Fruit fly (Drosophila melanogaster) whole organism, embryonic: ENCODE measurements around the gene Sf3b1.

Source experiments
- B-H1 ChIP-seq: fragments of 200-800 bp; sonication (Bioruptor generic); IDR thresholded peaks from 3 replicates; pipeline ENCODE4 v1.3.6; 2022; ENCODE audit warnings: missing biosample characterization, missing genetic modification characterization
- CG10654 ChIP-seq: fragments of 200-800 bp; sonication (Bioruptor generic); optimal IDR thresholded peaks from 2 replicates; lab custom pipeline; 2016; ENCODE audit warnings: missing biosample characterization, missing genetic modification characterization
- CG10979 ChIP-seq: fragments of 200-800 bp; sonication (Bioruptor generic); optimal IDR thresholded peaks from 2 replicates; lab custom pipeline; 2018; ENCODE audit warnings: missing biosample characterization, mild to moderate bottlenecking, missing genetic modification characterization, moderate library complexity
- CG13287 ChIP-seq: fragments of 200-800 bp; sonication (Bioruptor generic); IDR thresholded peaks from 2 replicates; pipeline ENCODE4 v1.3.6; 2022; ENCODE audit warnings: missing biosample characterization, missing genetic modification characterization; ENCODE audit not compliant: partially characterized antibody
- CG15601 ChIP-seq: fragments of 200-800 bp; sonication (Bioruptor generic); optimal IDR thresholded peaks from 3 replicates; lab custom pipeline; 2019; ENCODE audit warnings: missing biosample characterization, mild to moderate bottlenecking, missing genetic modification characterization, moderate library complexity
- CG16813 ChIP-seq: fragments of 200-800 bp; sonication (Bioruptor generic); IDR thresholded peaks from 3 replicates; pipeline ENCODE4 v1.3.6; 2022; ENCODE audit warnings: missing biosample characterization, missing genetic modification characterization; ENCODE audit not compliant: partially characterized antibody
- CG17186 ChIP-seq: fragments of 200-800 bp; sonication (Bioruptor generic); optimal IDR thresholded peaks from 3 replicates; lab custom pipeline; 2017; ENCODE audit warnings: missing biosample characterization, missing genetic modification reagents, missing genetic modification characterization
- CG17612 ChIP-seq: fragments of 200-800 bp; sonication (Bioruptor generic); IDR thresholded peaks from 2 replicates; pipeline ENCODE4 v1.3.6; 2022; ENCODE audit warnings: missing biosample characterization, missing genetic modification characterization
- CG18619 ChIP-seq: fragments of 200-800 bp; sonication (Bioruptor generic); optimal IDR thresholded peaks from 3 replicates; lab custom pipeline; 2017; ENCODE audit warnings: missing biosample characterization, mild to moderate bottlenecking, missing genetic modification characterization
- CG2116 ChIP-seq: fragments of 200-800 bp; sonication (Bioruptor generic); optimal IDR thresholded peaks from 3 replicates; lab custom pipeline; 2018; ENCODE audit warnings: missing biosample characterization, mild to moderate bottlenecking, missing genetic modification characterization
- CG2875 ChIP-seq: fragments of 200-800 bp; sonication (Bioruptor generic); optimal IDR thresholded peaks from 2 replicates; lab custom pipeline; 2017; ENCODE audit warnings: missing biosample characterization, mild to moderate bottlenecking, missing genetic modification characterization, missing genetic modification reagents
- CG3065 ChIP-seq: fragments of 200-800 bp; sonication (Bioruptor generic); optimal IDR thresholded peaks from 2 replicates; lab custom pipeline; 2016; ENCODE audit warnings: missing biosample characterization, missing genetic modification characterization
- CG31365 ChIP-seq: fragments of 200-800 bp; sonication (Bioruptor generic); optimal IDR thresholded peaks from 2 replicates; lab custom pipeline; 2018; ENCODE audit warnings: missing biosample characterization, mild to moderate bottlenecking, missing genetic modification characterization
- CG42726 ChIP-seq: fragments of 200-800 bp; sonication (Bioruptor generic); IDR thresholded peaks from 2 replicates; pipeline ENCODE4 v1.3.6; 2022; ENCODE audit warnings: missing biosample characterization, missing genetic modification characterization; ENCODE audit not compliant: partially characterized antibody
- CG4404 ChIP-seq: fragments of 200-800 bp; sonication (Bioruptor generic); IDR thresholded peaks from 2 replicates; pipeline ENCODE4 v1.3.6; 2022; ENCODE audit warnings: missing biosample characterization, missing genetic modification characterization
- CG7786 ChIP-seq: fragments of 200-800 bp; sonication (Bioruptor generic); optimal IDR thresholded peaks from 2 replicates; lab custom pipeline; 2016; ENCODE audit warnings: missing biosample characterization, missing genetic modification characterization
- CG8290 ChIP-seq, 3 experiments: fragments of 200-800 bp; sonication (Bioruptor generic); optimal IDR thresholded peaks; 2 replicates each; lab custom pipeline; 2016 to 2019; ENCODE audit warnings: missing biosample characterization in 3 of 3, missing genetic modification characterization in 3 of 3, mild to moderate bottlenecking in 2 of 3, moderate library complexity in 1 of 3
- CG8359 ChIP-seq: fragments of 200-800 bp; sonication (Bioruptor generic); optimal IDR thresholded peaks from 2 replicates; lab custom pipeline; 2017; ENCODE audit warnings: missing biosample characterization, mild to moderate bottlenecking, missing genetic modification characterization, borderline replicate concordance
- CG9437 ChIP-seq: fragments of 200-800 bp; sonication (Bioruptor generic); optimal IDR thresholded peaks from 2 replicates; lab custom pipeline; 2018; ENCODE audit warnings: missing biosample characterization, mild to moderate bottlenecking, missing genetic modification characterization
- Dref ChIP-seq: fragments of 200-800 bp; sonication (Bioruptor generic); IDR thresholded peaks from 2 replicates; pipeline ENCODE4 v1.3.6; 2022; ENCODE audit warnings: missing biosample characterization, missing genetic modification characterization
- Ets65A ChIP-seq: fragments of 200-800 bp; sonication (Bioruptor generic); peaks from one replicate; lab custom pipeline; 2016; ENCODE audit warnings: missing biosample characterization, missing genetic modification characterization
- Fer2 ChIP-seq: fragments of 200-800 bp; sonication (Bioruptor generic); optimal IDR thresholded peaks from 2 replicates; lab custom pipeline; 2018; ENCODE audit warnings: missing biosample characterization, mild to moderate bottlenecking, missing genetic modification characterization, moderate library complexity
- GATAe ChIP-seq: fragments of 200-800 bp; sonication (Bioruptor generic); conservative IDR thresholded peaks from 2 replicates; pipeline ENCODE4 v1.3.6; 2022; ENCODE audit warnings: missing biosample characterization, missing genetic modification characterization
- Gsc ChIP-seq: fragments of 200-800 bp; sonication (Bioruptor generic); IDR thresholded peaks from 2 replicates; pipeline ENCODE4 v1.3.6; 2022; ENCODE audit warnings: missing biosample characterization, missing genetic modification characterization
- HLH3B ChIP-seq: fragments of 200-800 bp; sonication (Bioruptor generic); IDR thresholded peaks from 2 replicates; pipeline ENCODE4 v1.3.6; 2022; ENCODE audit warnings: missing biosample characterization, missing genetic modification characterization
- HLH54F ChIP-seq: fragments of 200-800 bp; sonication (Bioruptor generic); optimal IDR thresholded peaks from 3 replicates; lab custom pipeline; 2016; ENCODE audit warnings: missing biosample characterization, missing genetic modification characterization
- MESR4 ChIP-seq: fragments of 200-800 bp; sonication (Bioruptor generic); optimal IDR thresholded peaks from 2 replicates; lab custom pipeline; 2018; ENCODE audit warnings: missing biosample characterization, mild to moderate bottlenecking, missing genetic modification characterization, moderate library complexity
- Oaz ChIP-seq: fragments of 200-800 bp; sonication (Bioruptor generic); IDR thresholded peaks from 2 replicates; pipeline ENCODE4 v1.3.6; 2022; ENCODE audit warnings: missing biosample characterization, missing genetic modification characterization
- Oli ChIP-seq: fragments of 200-800 bp; sonication (Bioruptor generic); optimal IDR thresholded peaks from 2 replicates; lab custom pipeline; 2018; ENCODE audit warnings: missing biosample characterization, mild to moderate bottlenecking, missing genetic modification characterization, moderate library complexity
- Xbp1 ChIP-seq: fragments of 200-800 bp; sonication (Bioruptor generic); optimal IDR thresholded peaks from 3 replicates; lab custom pipeline; 2016; ENCODE audit warnings: missing biosample characterization, mild to moderate bottlenecking, missing genetic modification characterization
- Xrp1 ChIP-seq: fragments of 200-800 bp; sonication (Bioruptor generic); IDR thresholded peaks from 2 replicates; pipeline ENCODE4 v1.3.6; 2022; ENCODE audit warnings: missing biosample characterization, missing genetic modification characterization
- bowl ChIP-seq: fragments of 200-800 bp; sonication (Bioruptor generic); IDR thresholded peaks from 2 replicates; pipeline ENCODE4 v1.3.6; 2022; ENCODE audit warnings: missing biosample characterization, missing genetic modification characterization
- eyg ChIP-seq: fragments of 200-800 bp; sonication (Bioruptor generic); optimal IDR thresholded peaks from 3 replicates; lab custom pipeline; 2016; ENCODE audit warnings: missing biosample characterization, missing genetic modification characterization
- fd64A ChIP-seq: fragments of 200-800 bp; sonication (Bioruptor generic); optimal IDR thresholded peaks from 3 replicates; lab custom pipeline; 2018; ENCODE audit warnings: missing biosample characterization, mild to moderate bottlenecking, missing genetic modification characterization
- grau ChIP-seq: fragments of 200-800 bp; optimal IDR thresholded peaks from 3 replicates; lab custom pipeline; 2019; ENCODE audit warnings: missing biosample characterization, mild to moderate bottlenecking, missing genetic modification characterization, moderate library complexity
- grn ChIP-seq: fragments of 200-800 bp; sonication (Bioruptor generic); optimal IDR thresholded peaks from 3 replicates; lab custom pipeline; 2017; ENCODE audit warnings: missing biosample characterization, missing genetic modification characterization
- hkb ChIP-seq, 2 experiments: fragments of 200-800 bp in 1 of 2; fragments of >200 bp in 1 of 2; sonication (Bioruptor generic) in 1 of 2; IDR thresholded peaks in 1 of 2; optimal IDR thresholded peaks in 1 of 2; 2 replicates each; pipeline versions ENCODE4 v1.3.6 to Lab custom; 2017 to 2022; ENCODE audit warnings: missing biosample characterization in 1 of 2, missing genetic modification characterization in 1 of 2
- jing ChIP-seq: fragments of 200-800 bp; sonication (Bioruptor generic); optimal IDR thresholded peaks from 2 replicates; lab custom pipeline; 2018; ENCODE audit warnings: missing biosample characterization, mild to moderate bottlenecking, missing genetic modification characterization
- lola ChIP-seq, 3 experiments: fragments of >200 bp in 2 of 3; fragments of 200-800 bp in 1 of 3; sonication (Bioruptor generic) in 1 of 3; optimal IDR thresholded peaks; 2 replicates each; lab custom pipeline; 2017 to 2019; ENCODE audit warnings: missing biosample characterization in 3 of 3, missing genetic modification characterization in 3 of 3, mild to moderate bottlenecking in 1 of 3, moderate library complexity in 1 of 3
- nerfin-1 ChIP-seq: fragments of 200-800 bp; sonication (Bioruptor generic); optimal IDR thresholded peaks from 3 replicates; lab custom pipeline; 2019; ENCODE audit warnings: missing biosample characterization, mild to moderate bottlenecking, missing genetic modification characterization, moderate library complexity
- oc ChIP-seq: fragments of 200-800 bp; sonication (Bioruptor generic); optimal IDR thresholded peaks from 2 replicates; lab custom pipeline; 2018; ENCODE audit warnings: missing biosample characterization, mild to moderate bottlenecking, missing genetic modification characterization, moderate library complexity
- org-1 ChIP-seq: fragments of 200-800 bp; sonication (Bioruptor generic); optimal IDR thresholded peaks from 2 replicates; lab custom pipeline; 2017; ENCODE audit warnings: missing biosample characterization, missing genetic modification characterization
- phol ChIP-seq: fragments of 200-800 bp; sonication (Bioruptor generic); optimal IDR thresholded peaks from 3 replicates; lab custom pipeline; 2018; ENCODE audit warnings: missing biosample characterization, mild to moderate bottlenecking, missing genetic modification characterization, moderate library complexity
- prd ChIP-seq, 3 experiments: fragments of >200 bp in 2 of 3; fragments of 200-800 bp in 1 of 3; sonication (Bioruptor generic) in 1 of 3; optimal IDR thresholded peaks in 2 of 3; IDR thresholded peaks in 1 of 3; 2 replicates in 2 of 3; 3 replicates in 1 of 3; pipeline versions ENCODE4 v1.3.6 to Lab custom; 2017 to 2022; ENCODE audit warnings: missing biosample characterization in 1 of 3, missing genetic modification characterization in 1 of 3
- repo ChIP-seq: fragments of 200-800 bp; sonication (Bioruptor generic); optimal IDR thresholded peaks from 2 replicates; lab custom pipeline; 2016; ENCODE audit warnings: missing biosample characterization, missing genetic modification characterization
- sisA ChIP-seq: fragments of 200-800 bp; sonication (Bioruptor generic); IDR thresholded peaks from 2 replicates; pipeline ENCODE4 v1.3.6; 2022; ENCODE audit warnings: missing biosample characterization, missing genetic modification characterization
- tgo ChIP-seq: fragments of 200-800 bp; sonication (Bioruptor generic); IDR thresholded peaks from 3 replicates; pipeline ENCODE4 v1.3.6; 2022; ENCODE audit warnings: missing biosample characterization, missing genetic modification characterization
- unpg ChIP-seq: fragments of 200-800 bp; sonication (Bioruptor generic); optimal IDR thresholded peaks from 3 replicates; lab custom pipeline; 2018; ENCODE audit warnings: missing biosample characterization, mild to moderate bottlenecking, missing genetic modification characterization, moderate library complexity

Gene Sf3b1

dm6 chr2L:522752-523151 is 45.4 kb upstream of the Sf3b1 start (continued):
- TF ChIP-seq CG8290 (GFP tag; optimal IDR thresholded peaks at IDR 0.05; lab: Kevin White, UChicago) (no peak), CG8290 (tag; optimal IDR thresholded peaks at IDR 0.05; lab: Kevin White, UChicago) (no peak), GATAe (peak; percentile 40; the same call in 1 of the 2 replicates), Gsc (GFP tag; lab: Robert Waterston, UW) (0 out of 2 replicates have a peak, but pooled peaks have one; percentile 40), CG2875 (GFP tag; lab: Kevin White, UChicago) (peak; percentile 55), Xrp1 (peak; percentile 75), CG10654 (GFP tag; lab: Kevin White, UChicago) (peak; percentile 5), lola (GFP tag; optimal IDR thresholded peaks at IDR 0.05; lab: Kevin White, UChicago) (peak in 1 of 3 experiments; percentile 66), Oli (peak; percentile 58), CG17612 (GFP tag; lab: Robert Waterston, UW) (no peak), CG31365 (tag; lab: Kevin White, UChicago) (no peak), repo (GFP tag; lab: Kevin White, UChicago) (no peak), hkb (optimal IDR thresholded peaks at IDR 0.05; lab: Kevin White, UChicago) (no peak), hkb (GFP tag; IDR thresholded peaks at IDR 0.05; lab: Robert Waterston, UW) (peak; percentile 56), CG9437 (GFP tag; lab: Kevin White, UChicago) (peak; percentile 32), MESR4 (no peak), CG17186 (no peak), tgo (GFP tag; lab: Robert Waterston, UW) (peak; percentile 60; the same call in 2 of the 3 replicates), org-1 (GFP tag; lab: Kevin White, UChicago) (peak; percentile 22), CG2116 (GFP tag; lab: Kevin White, UChicago) (peak; percentile 2), Oaz (GFP tag; lab: Robert Waterston, UW) (0 out of 2 replicates have a peak, but pooled peaks have one; percentile 15), HLH54F (peak; percentile 25), CG4404 (peak; percentile 53), Dref (GFP tag; lab: Robert Waterston, UW) (no peak), Ets65A (GFP tag; lab: Kevin White, UChicago) (no peak), jing (peak; percentile 29), Xbp1 (GFP tag; lab: Kevin White, UChicago) (peak; percentile 59), CG8359 (peak; percentile 45), unpg (GFP tag; lab: Kevin White, UChicago) (peak; percentile 66), CG13287 (GFP tag; lab: Robert Waterston, UW) (no peak), CG7786 (GFP tag; lab: Kevin White, UChicago) (no peak), CG15601 (tag; lab: Kevin White, UChicago) (peak; percentile 48), CG42726 (no peak), oc (tag; lab: Kevin White, UChicago) (peak; percentile 3), CG18619 (GFP tag; lab: Kevin White, UChicago) (no peak), CG10979 (tag; lab: Kevin White, UChicago) (peak; percentile 72), B-H1 (peak; percentile 50; the same call in 2 of the 3 replicates), HLH3B (GFP tag; lab: Robert Waterston, UW) (peak; percentile 48; the same call in 1 of the 2 replicates), phol (peak; percentile 74), Fer2 (tag; lab: Kevin White, UChicago) (no peak), grau (peak; percentile 29), fd64A (no peak), sisA (peak; percentile 58), CG3065 (no peak), nerfin-1 (peak; percentile 44), prd (optimal IDR thresholded peaks at IDR 0.05; lab: Kevin White, UChicago) (no peak), prd (GFP tag; IDR thresholded peaks at IDR 0.05; lab: Robert Waterston, UW) (peak; percentile 66; the same call in 2 of the 3 replicates), bowl (GFP tag; lab: Robert Waterston, UW) (no peak), CG16813 (GFP tag; lab: Robert Waterston, UW) (no peak), eyg (no peak), grn (no peak)
